Fruit fly (Drosophila melanogaster): ENCODE results near the gene Cngl.

dm6 chrX:15443502-15443901, 2.5 kb upstream of the Cngl start:
- no peak for TF ChIP-seq salr (GFP tag; optimal IDR thresholded peaks at IDR 0.05)
- no peak for TF ChIP-seq fkh (GFP tag; optimal IDR thresholded peaks at IDR 0.05)
- no peak for TF ChIP-seq spab (GFP tag; optimal IDR thresholded peaks at IDR 0.05)
- no peak for TF ChIP-seq CG7368 (GFP tag; optimal IDR thresholded peaks at IDR 0.05)
